Worm (Caenorhabditis elegans) whole organism, L3 larva: ENCODE results near the gene lrx-1.

Experiments used
- ceh-9 ChIP-seq: sonication (generic microtip); optimal IDR thresholded peaks from 2 replicates; lab custom pipeline; 2018; ENCODE audit warnings: missing biosample characterization, missing genetic modification characterization
- elt-3 ChIP-seq, 3 experiments: fragments of 150-350 bp in 1 of 3; sonication (generic microtip) in 2 of 3; optimal IDR thresholded peaks; 2 replicates in 2 of 3; 4 replicates in 1 of 3; lab custom pipeline; 2014 to 2017; ENCODE audit warnings: missing biosample characterization in 3 of 3, missing genetic modification characterization in 3 of 3
- jun-1 ChIP-seq: fragments of 150-350 bp; optimal IDR thresholded peaks from 2 replicates; lab custom pipeline; 2014; ENCODE audit warnings: missing biosample characterization, missing genetic modification reagents, missing genetic modification characterization
- mml-1 ChIP-seq: fragments of 150-350 bp; sonication (generic microtip); optimal IDR thresholded peaks from 3 replicates; lab custom pipeline; 2014; ENCODE audit warnings: missing biosample characterization, missing genetic modification characterization
- nhr-23 ChIP-seq: fragments of 150-350 bp; optimal IDR thresholded peaks from 2 replicates; lab custom pipeline; 2014; ENCODE audit warnings: missing biosample characterization, missing genetic modification reagents, missing genetic modification characterization
- nhr-25 ChIP-seq: sonication (generic microtip); optimal IDR thresholded peaks from 2 replicates; lab custom pipeline; 2017; ENCODE audit warnings: missing biosample characterization, missing genetic modification characterization

ce11 chrV:12252272-12252671, at the start of gene lrx-1:
- TF ChIP-seq nhr-23 (tag; lab: Kevin White, UChicago): no peak
- TF ChIP-seq nhr-25 (tag; lab: Kevin White, UChicago): no peak
- no peak for TF ChIP-seq elt-3 (tag; optimal IDR thresholded peaks at IDR 0.05; lab: Kevin White, UChicago)
- no peak for TF ChIP-seq jun-1 (tag; lab: Kevin White, UChicago)
- TF ChIP-seq mml-1 (tag; lab: Kevin White, UChicago): no peak
- TF ChIP-seq ceh-9: no peak
